ENCODE assay signal across 3 fruit fly cellular contexts in genomic region chrX:11123561-11123960, dm6.
A peak's percentile ranks its signal among the peaks of the same experiment; 100 is the strongest.
TF ChIP-seq lines count a peak whose summit lies in the region.

No protein-coding gene starts in this region.

- TF ChIP-seq CTCF in whole organism, embryonic (GFP tag; optimal IDR thresholded peaks at IDR 0.05; lab: Kevin White, UChicago), result no peak

TF ChIP-seq in whole organism, embryonic, 481 proteins besides CTCF, POLR2A, EP300 and RAD21 (continues in another document):
- TF ChIP-seq lbe (GFP tag; optimal IDR thresholded peaks at IDR 0.05; lab: Kevin White, UChicago), result no peak
- TF ChIP-seq Pdp1 (GFP tag; optimal IDR thresholded peaks at IDR 0.05; lab: Kevin White, UChicago), result peak in 1 of 2 experiments; percentile 76
- peak; percentile 97 for TF ChIP-seq CG31365 (tag; optimal IDR thresholded peaks at IDR 0.05; lab: Kevin White, UChicago)
- TF ChIP-seq p53 (GFP tag; optimal IDR thresholded peaks at IDR 0.05; lab: Kevin White, UChicago), result no peak
- TF ChIP-seq repo (GFP tag; optimal IDR thresholded peaks at IDR 0.05; lab: Kevin White, UChicago), result no peak
- no peak for TF ChIP-seq CG2202 (tag; optimal IDR thresholded peaks at IDR 0.05; lab: Kevin White, UChicago)
- no peak for TF ChIP-seq CG3995 (GFP tag; optimal IDR thresholded peaks at IDR 0.05; lab: Kevin White, UChicago)
- no peak for TF ChIP-seq CG12236 (GFP tag; optimal IDR thresholded peaks at IDR 0.05; lab: Kevin White, UChicago)
- no peak for TF ChIP-seq Atf6 (GFP tag; IDR thresholded peaks at IDR 0.05; lab: Robert Waterston, UW)
- TF ChIP-seq CG6854 (GFP tag; optimal IDR thresholded peaks at IDR 0.05; lab: Kevin White, UChicago), result no peak
- no peak for TF ChIP-seq Hsf (GFP tag; optimal IDR thresholded peaks at IDR 0.05; lab: Kevin White, UChicago)
- no peak for TF ChIP-seq CG12104 (GFP tag; optimal IDR thresholded peaks at IDR 0.05; lab: Kevin White, UChicago)
- TF ChIP-seq gcm2 (GFP tag; optimal IDR thresholded peaks at IDR 0.05; lab: Kevin White, UChicago), result no peak
- TF ChIP-seq dm (GFP tag; optimal IDR thresholded peaks at IDR 0.05; lab: Kevin White, UChicago), result no peak
- TF ChIP-seq CG18011 (GFP tag; optimal IDR thresholded peaks at IDR 0.05; lab: Kevin White, UChicago), result peak; percentile 45
- TF ChIP-seq tio (GFP tag; optimal IDR thresholded peaks at IDR 0.05; lab: Kevin White, UChicago), result no peak
- TF ChIP-seq insv (GFP tag; optimal IDR thresholded peaks at IDR 0.05; lab: Kevin White, UChicago), result peak in 1 of 2 experiments; percentile 76
- no peak for TF ChIP-seq caup (GFP tag; optimal IDR thresholded peaks at IDR 0.05; lab: Kevin White, UChicago; ENCODE audit: severe bottlenecking)
- peak; percentile 50 for TF ChIP-seq CG15479 (GFP tag; optimal IDR thresholded peaks at IDR 0.05; lab: Kevin White, UChicago)
- TF ChIP-seq CG1792 (GFP tag; optimal IDR thresholded peaks at IDR 0.05; lab: Kevin White, UChicago), result no peak
- no peak for TF ChIP-seq CG10565 (GFP tag; optimal IDR thresholded peaks at IDR 0.05; lab: Kevin White, UChicago)
- TF ChIP-seq Tbp (GFP tag; optimal IDR thresholded peaks at IDR 0.05; lab: Kevin White, UChicago), result no peak
- no peak for TF ChIP-seq pb (GFP tag; optimal IDR thresholded peaks at IDR 0.05; lab: Kevin White, UChicago)
- TF ChIP-seq prd (optimal IDR thresholded peaks at IDR 0.05; lab: Kevin White, UChicago), result no peak
- no peak for TF ChIP-seq prd (GFP tag; IDR thresholded peaks at IDR 0.05; lab: Robert Waterston, UW)
- no peak for TF ChIP-seq yki (optimal IDR thresholded peaks at IDR 0.05; lab: Kevin White, UChicago)
- no peak for TF ChIP-seq Ptx1 (GFP tag; IDR thresholded peaks at IDR 0.05; lab: Robert Waterston, UW)
- TF ChIP-seq MBD-R2 (GFP tag; IDR thresholded peaks at IDR 0.05; lab: Robert Waterston, UW), result no peak
- TF ChIP-seq sima (GFP tag; optimal IDR thresholded peaks at IDR 0.05; lab: Kevin White, UChicago), result no peak
- TF ChIP-seq CG1529 (GFP tag; optimal IDR thresholded peaks at IDR 0.05; lab: Kevin White, UChicago), result no peak
- no peak for TF ChIP-seq CG32767 (GFP tag; IDR thresholded peaks at IDR 0.05; lab: Robert Waterston, UW)
- no peak for TF ChIP-seq abd-A (tag; optimal IDR thresholded peaks at IDR 0.05; lab: Kevin White, UChicago)

TF ChIP-seq in whole organism, prepupa, 60 proteins besides CTCF, POLR2A, EP300 and RAD21:
- peak; percentile 83 for TF ChIP-seq CG1621 (tag; optimal IDR thresholded peaks at IDR 0.05; lab: Kevin White, UChicago)
- peak in 1 of 2 experiments; percentile 39 for TF ChIP-seq salr (GFP tag; optimal IDR thresholded peaks at IDR 0.05; lab: Kevin White, UChicago)
- TF ChIP-seq CG16779 (tag; optimal IDR thresholded peaks at IDR 0.05; lab: Kevin White, UChicago), result no peak
- peak; percentile 42; the same call in 1 of the 3 replicates for TF ChIP-seq CG6163 (GFP tag; IDR thresholded peaks at IDR 0.05; lab: Robert Waterston, UW)
- TF ChIP-seq fd59A (GFP tag; optimal IDR thresholded peaks at IDR 0.05; lab: Kevin White, UChicago), result peak; percentile 13
- no peak for TF ChIP-seq ss (GFP tag; optimal IDR thresholded peaks at IDR 0.05; lab: Kevin White, UChicago)
- no peak for TF ChIP-seq topi (GFP tag; optimal IDR thresholded peaks at IDR 0.05; lab: Kevin White, UChicago)
- TF ChIP-seq Hr38 (GFP tag; optimal IDR thresholded peaks at IDR 0.05; lab: Kevin White, UChicago), result no peak
- 0 out of 3 replicates have a peak, but pooled peaks have one; percentile 11 for TF ChIP-seq eg (GFP tag; IDR thresholded peaks at IDR 0.05; lab: Robert Waterston, UW)
TF ChIP-seq in whole organism, prepupa: peak in this region for 5.

TF ChIP-seq in whole organism, pupa, 21 proteins besides CTCF, POLR2A, EP300 and RAD21:
- no peak for TF ChIP-seq Pif1A (GFP tag; optimal IDR thresholded peaks at IDR 0.05; lab: Kevin White, UChicago)
- TF ChIP-seq CG14655 (GFP tag; optimal IDR thresholded peaks at IDR 0.05; lab: Kevin White, UChicago), result no peak
- peak; percentile 72 for TF ChIP-seq gl (tag; optimal IDR thresholded peaks at IDR 0.05; lab: Kevin White, UChicago)
- TF ChIP-seq CG32121 (GFP tag; IDR thresholded peaks at IDR 0.05; lab: Robert Waterston, UW), result no peak
- TF ChIP-seq CG15710 (tag; optimal IDR thresholded peaks at IDR 0.05; lab: Kevin White, UChicago), result peak; percentile 50
- TF ChIP-seq Ets98B (GFP tag; IDR thresholded peaks at IDR 0.05; lab: Robert Waterston, UW), result no peak
- TF ChIP-seq fd96Ca (GFP tag; IDR thresholded peaks at IDR 0.05; lab: Robert Waterston, UW), result no peak
- TF ChIP-seq Pif1B (GFP tag; optimal IDR thresholded peaks at IDR 0.05; lab: Kevin White, UChicago), result no peak
- no peak for TF ChIP-seq EcR (GFP tag; optimal IDR thresholded peaks at IDR 0.05; lab: Kevin White, UChicago)
- TF ChIP-seq CG4496 (GFP tag; IDR thresholded peaks at IDR 0.05; lab: Robert Waterston, UW), result 0 out of 3 replicates have a peak, but pooled peaks have one; percentile 20
- peak; percentile 66 for TF ChIP-seq CG34367 (tag; optimal IDR thresholded peaks at IDR 0.05; lab: Kevin White, UChicago)
- no peak for TF ChIP-seq D1 (tag; optimal IDR thresholded peaks at IDR 0.05; lab: Kevin White, UChicago)
- TF ChIP-seq CG8159 (tag; optimal IDR thresholded peaks at IDR 0.05; lab: Kevin White, UChicago), result no peak
- no peak for TF ChIP-seq CG12605 (GFP tag; IDR thresholded peaks at IDR 0.05; lab: Robert Waterston, UW)
- no peak for TF ChIP-seq CG10348 (GFP tag; IDR thresholded peaks at IDR 0.05; lab: Robert Waterston, UW)
- no peak for TF ChIP-seq CG8301 (tag; optimal IDR thresholded peaks at IDR 0.05; lab: Kevin White, UChicago)
- no peak for TF ChIP-seq CG13204 (GFP tag; optimal IDR thresholded peaks at IDR 0.05; lab: Kevin White, UChicago)
- no peak for TF ChIP-seq rn (GFP tag; IDR thresholded peaks at IDR 0.05; lab: Robert Waterston, UW)
- TF ChIP-seq Snoo (tag; optimal IDR thresholded peaks at IDR 0.05; lab: Kevin White, UChicago), result no peak
- no peak for TF ChIP-seq CG17806 (tag; optimal IDR thresholded peaks at IDR 0.05; lab: Kevin White, UChicago)
- TF ChIP-seq CG9948 (tag; optimal IDR thresholded peaks at IDR 0.05; lab: Kevin White, UChicago), result peak; percentile 8
